Worm (Caenorhabditis elegans): ENCODE data around the gene C04G6.6.

ce11 chrII:5067927-5068326, 31.6 kb downstream of the C04G6.6 start, which contains the start of gene C27A2.8:
- no peak for TF ChIP-seq elt-3 (tag; optimal IDR thresholded peaks at IDR 0.05)
- TF ChIP-seq nhr-21 (tag; optimal IDR thresholded peaks at IDR 0.05): no peak
- no peak for TF ChIP-seq sma-3 (GFP tag; optimal IDR thresholded peaks at IDR 0.05)
- TF ChIP-seq zag-1 (tag; optimal IDR thresholded peaks at IDR 0.05): no peak

All from whole organism, L2 larva.